Worm (Caenorhabditis elegans) whole organism, L1 larva: ENCODE measurements around the gene Y38F2AR.3.

Experiments
- C04F5.9 ChIP-seq: sonication (generic microtip); optimal IDR thresholded peaks from 2 replicates; lab custom pipeline; 2016; ENCODE audit warnings: missing genetic modification characterization, missing compliant biosample characterization
- C34B4.2 ChIP-seq: sonication (generic microtip); optimal IDR thresholded peaks from 2 replicates; lab custom pipeline; 2017; ENCODE audit warnings: mild to moderate bottlenecking, missing genetic modification characterization, missing compliant biosample characterization
- Y116A8C.19 ChIP-seq: sonication (generic microtip); optimal IDR thresholded peaks from 2 replicates; lab custom pipeline; 2016; ENCODE audit warnings: missing compliant biosample characterization, missing genetic modification characterization, borderline replicate concordance
- alr-1 ChIP-seq: fragments of 200-800 bp; sonication (Bioruptor generic); optimal IDR thresholded peaks from 2 replicates; lab custom pipeline; 2018; ENCODE audit warnings: borderline replicate concordance, mild to moderate bottlenecking, missing genetic modification characterization, missing compliant biosample characterization
- ama-1 ChIP-seq: fragments of 150-350 bp; optimal IDR thresholded peaks from 2 replicates; lab custom pipeline; 2014
- blmp-1 ChIP-seq: fragments of 150-350 bp; optimal IDR thresholded peaks from 2 replicates; lab custom pipeline; 2014; ENCODE audit warnings: missing biosample characterization, missing genetic modification characterization
- ceh-8 ChIP-seq: fragments of 200-800 bp; sonication (Bioruptor generic); optimal IDR thresholded peaks from 2 replicates; lab custom pipeline; 2018; ENCODE audit warnings: mild to moderate bottlenecking, missing genetic modification characterization, moderate library complexity, missing compliant biosample characterization
- ceh-82 ChIP-seq, 3 experiments: fragments of 150-350 bp in 1 of 3; sonication (generic microtip) in 2 of 3; optimal IDR thresholded peaks; 2 replicates each; lab custom pipeline; 2014 to 2017; ENCODE audit warnings: missing biosample characterization in 3 of 3, missing genetic modification characterization in 3 of 3
- ces-1 ChIP-seq: fragments of 150-350 bp; optimal IDR thresholded peaks from 2 replicates; lab custom pipeline; 2014; ENCODE audit warnings: missing biosample characterization, missing genetic modification reagents, missing genetic modification characterization
- dsc-1 ChIP-seq: sonication (generic microtip); optimal IDR thresholded peaks from 2 replicates; lab custom pipeline; 2016; ENCODE audit warnings: mild to moderate bottlenecking, missing genetic modification characterization, missing compliant biosample characterization
- efl-1 ChIP-seq, 4 experiments: fragments of 150-350 bp; optimal IDR thresholded peaks in 3 of 4; peaks in 1 of 4; 1 replicate in 1 of 4; 2 replicates in 3 of 4; lab custom pipeline; 2014; ENCODE audit warnings: missing biosample characterization in 2 of 4, missing genetic modification characterization in 2 of 4, missing genetic modification reagents in 2 of 4
- efl-3 ChIP-seq: fragments of 200-800 bp; sonication (Bioruptor generic); optimal IDR thresholded peaks from 2 replicates; lab custom pipeline; 2018; ENCODE audit warnings: mild to moderate bottlenecking, missing genetic modification characterization, missing compliant biosample characterization
- elt-2 ChIP-seq: sonication (generic microtip); optimal IDR thresholded peaks from 2 replicates; lab custom pipeline; 2016; ENCODE audit warnings: missing genetic modification characterization, mild to moderate bottlenecking, inconsistent platforms, missing compliant biosample characterization, missing genetic modification reagents
- elt-3 ChIP-seq, 6 experiments: fragments of 150-350 bp in 1 of 6; sonication (generic microtip); optimal IDR thresholded peaks; 2 replicates each; lab custom pipeline; 2017 to 2018; ENCODE audit warnings: missing biosample characterization in 6 of 6, missing genetic modification characterization in 6 of 6, inconsistent platforms in 1 of 6
- ets-5 ChIP-seq: fragments of 200-800 bp; sonication (Bioruptor generic); IDR thresholded peaks from 2 replicates; pipeline ENCODE4 v1.3.6; 2022; ENCODE audit warnings: missing genetic modification characterization, missing compliant biosample characterization
- fos-1 ChIP-seq: fragments of 150-350 bp; optimal IDR thresholded peaks from 2 replicates; lab custom pipeline; 2014; ENCODE audit warnings: missing biosample characterization, missing genetic modification characterization
- grh-1 ChIP-seq: fragments of 200-800 bp; sonication (Bioruptor generic); IDR thresholded peaks from 2 replicates; pipeline ENCODE4 v1.3.6; 2022; ENCODE audit warnings: missing genetic modification reagents, missing genetic modification characterization, missing compliant biosample characterization
- hlh-4 ChIP-seq: sonication (generic microtip); optimal IDR thresholded peaks from 2 replicates; lab custom pipeline; 2016; ENCODE audit warnings: mild to moderate bottlenecking, missing genetic modification characterization, missing compliant biosample characterization
- isw-1 ChIP-seq: fragments of 200-800 bp; sonication (Bioruptor generic); IDR thresholded peaks from 2 replicates; pipeline ENCODE4 v1.3.6; 2022; ENCODE audit warnings: missing genetic modification characterization, missing compliant biosample characterization
- lin-35 ChIP-seq, 2 experiments: fragments of 150-350 bp; optimal IDR thresholded peaks; 2 replicates each; lab custom pipeline; 2014; ENCODE audit warnings: missing biosample characterization in 2 of 2, missing genetic modification characterization in 2 of 2, missing genetic modification reagents in 2 of 2
- mef-2 ChIP-seq: fragments of 150-350 bp; optimal IDR thresholded peaks from 2 replicates; lab custom pipeline; 2014; ENCODE audit warnings: missing biosample characterization, missing genetic modification characterization
- nhr-12 ChIP-seq: sonication (generic microtip); optimal IDR thresholded peaks from 2 replicates; lab custom pipeline; 2017; ENCODE audit warnings: missing biosample characterization, missing genetic modification characterization
- nhr-20 ChIP-seq: sonication (generic microtip); optimal IDR thresholded peaks from 2 replicates; lab custom pipeline; 2016; ENCODE audit warnings: mild to moderate bottlenecking, missing genetic modification characterization, missing compliant biosample characterization
- nhr-71 ChIP-seq: sonication (generic microtip); optimal IDR thresholded peaks from 2 replicates; lab custom pipeline; 2016; ENCODE audit warnings: mild to moderate bottlenecking, missing genetic modification characterization, moderate library complexity, missing compliant biosample characterization
- nhr-84 ChIP-seq: sonication (generic microtip); optimal IDR thresholded peaks from 2 replicates; lab custom pipeline; 2017; ENCODE audit warnings: missing biosample characterization, missing genetic modification characterization
- nhr-85 ChIP-seq: sonication (generic microtip); peaks from one replicate; lab custom pipeline; 2016; ENCODE audit warnings: missing genetic modification characterization, inconsistent platforms, missing compliant biosample characterization
- pax-3 ChIP-seq: fragments of 200-800 bp; sonication (Bioruptor generic); optimal IDR thresholded peaks from 2 replicates; lab custom pipeline; 2018; ENCODE audit warnings: mild to moderate bottlenecking, missing genetic modification characterization, moderate library complexity, missing compliant biosample characterization
- pqm-1 ChIP-seq: sonication (generic microtip); optimal IDR thresholded peaks from 3 replicates; lab custom pipeline; 2017; ENCODE audit warnings: missing biosample characterization, missing genetic modification characterization
- rnt-1 ChIP-seq: sonication (generic microtip); optimal IDR thresholded peaks from 2 replicates; lab custom pipeline; 2016; ENCODE audit warnings: mild to moderate bottlenecking, missing genetic modification characterization, moderate library complexity, missing compliant biosample characterization
- snpc-4 ChIP-seq: fragments of 150-350 bp; optimal IDR thresholded peaks from 2 replicates; lab custom pipeline; 2014; ENCODE audit warnings: missing biosample characterization, missing genetic modification characterization
- snu-23 ChIP-seq: sonication (generic microtip); optimal IDR thresholded peaks from 2 replicates; lab custom pipeline; 2016; ENCODE audit warnings: missing genetic modification characterization, missing compliant biosample characterization
- sptf-1 ChIP-seq: fragments of 150-350 bp; optimal IDR thresholded peaks from 2 replicates; lab custom pipeline; 2014; ENCODE audit warnings: missing biosample characterization, missing genetic modification characterization
- swsn-7 ChIP-seq: sonication (generic microtip); optimal IDR thresholded peaks from 2 replicates; lab custom pipeline; 2016; ENCODE audit warnings: missing genetic modification characterization, missing compliant biosample characterization
- tlp-1 ChIP-seq: fragments of 150-350 bp; optimal IDR thresholded peaks from 2 replicates; lab custom pipeline; 2014; ENCODE audit warnings: missing biosample characterization, missing genetic modification characterization
- unc-130 ChIP-seq: fragments of 150-350 bp; optimal IDR thresholded peaks from 2 replicates; lab custom pipeline; 2017; ENCODE audit warnings: missing biosample characterization, missing genetic modification characterization, inconsistent platforms
- unc-30 ChIP-seq: sonication (generic microtip); optimal IDR thresholded peaks from 2 replicates; lab custom pipeline; 2017; ENCODE audit warnings: missing biosample characterization, missing genetic modification characterization
- unc-62 ChIP-seq: fragments of 150-350 bp; optimal IDR thresholded peaks from 2 replicates; lab custom pipeline; 2014; ENCODE audit warnings: missing biosample characterization, missing genetic modification reagents, missing genetic modification characterization
- unc-86 ChIP-seq: sonication (generic microtip); optimal IDR thresholded peaks from 2 replicates; lab custom pipeline; 2016; ENCODE audit warnings: missing genetic modification characterization, missing compliant biosample characterization
- zag-1 ChIP-seq: fragments of 150-350 bp; optimal IDR thresholded peaks from 2 replicates; lab custom pipeline; 2014; ENCODE audit warnings: missing biosample characterization, missing genetic modification characterization
- zip-4 ChIP-seq: fragments of 200-800 bp; sonication (Bioruptor generic); optimal IDR thresholded peaks from 2 replicates; lab custom pipeline; 2018; ENCODE audit warnings: mild to moderate bottlenecking, missing genetic modification characterization, moderate library complexity, missing compliant biosample characterization
- ztf-4 ChIP-seq: fragments of 150-350 bp; optimal IDR thresholded peaks from 2 replicates; lab custom pipeline; 2014; ENCODE audit warnings: missing biosample characterization, missing genetic modification characterization

Gene Y38F2AR.3

DNA sequence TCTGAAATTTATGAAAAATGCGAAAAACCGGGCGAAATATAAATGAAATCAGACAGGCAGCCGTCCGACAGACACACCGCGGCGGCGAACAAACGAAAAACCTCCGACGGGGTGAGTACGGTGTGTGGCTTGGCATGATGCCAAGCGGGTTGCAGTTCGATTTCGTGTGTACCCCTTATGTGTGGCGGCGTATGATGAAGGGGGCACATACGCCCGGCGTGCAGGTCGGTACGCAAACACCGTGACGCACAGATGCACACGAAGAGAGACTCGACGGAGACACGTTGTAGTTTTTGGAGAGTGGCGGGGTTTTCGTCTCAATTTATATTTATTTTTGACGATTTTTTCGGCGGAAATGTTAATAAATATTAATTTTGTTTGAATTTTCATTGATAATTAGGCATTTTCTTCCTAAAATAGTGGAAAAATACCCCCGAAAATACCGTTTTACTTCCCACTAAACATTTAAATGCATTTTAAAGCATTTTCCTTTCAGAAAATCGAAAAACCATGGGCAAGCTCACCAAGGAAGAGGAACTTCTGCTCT is 5.2 kb downstream of the Y38F2AR.3 start, which contains the start of gene trap-3 (continued):
- peak; percentile 92 for TF ChIP-seq C04F5.9 (tag; lab: Kevin White, UChicago)
- TF ChIP-seq blmp-1: peak; percentile 74
- TF ChIP-seq ama-1 (lab: Kevin White, UChicago): peak; percentile 65
- peak in 4 of 6 experiments; percentile 34 to 92 (median 78) for TF ChIP-seq elt-3 (tag; optimal IDR thresholded peaks at IDR 0.05; lab: Kevin White, UChicago)
- no peak for TF ChIP-seq alr-1 (tag; lab: Kevin White, UChicago)
- TF ChIP-seq efl-1 (optimal IDR thresholded peaks at IDR 0.05; lab: Kevin White, UChicago): peak; percentile 89 to 93
- TF ChIP-seq efl-1 (GFP tag; optimal IDR thresholded peaks at IDR 0.05 in 1 of 2; lab: Kevin White, UChicago): peak; percentile 85 to 99
- no peak for TF ChIP-seq Y116A8C.19 (tag; lab: Kevin White, UChicago)
- peak; percentile 47 for TF ChIP-seq mef-2 (tag; lab: Kevin White, UChicago)
- TF ChIP-seq nhr-20: peak; percentile 97
- peak; percentile 95 for TF ChIP-seq unc-86
- peak; percentile 39 for TF ChIP-seq pqm-1 (tag; lab: Kevin White, UChicago)
- peak; percentile 82 for TF ChIP-seq snpc-4 (tag; lab: Kevin White, UChicago)
- no peak for TF ChIP-seq zag-1 (tag; lab: Kevin White, UChicago)
- TF ChIP-seq elt-2 (tag; lab: Kevin White, UChicago): peak; percentile 88
- no peak for TF ChIP-seq ces-1
- TF ChIP-seq nhr-85 (tag; lab: Kevin White, UChicago): peak; percentile 98
- TF ChIP-seq efl-3 (GFP tag; lab: Kevin White, UChicago): no peak
- peak; percentile 98 for TF ChIP-seq rnt-1
- TF ChIP-seq C34B4.2 (tag; lab: Kevin White, UChicago): peak; percentile 69
- TF ChIP-seq unc-62 (GFP tag; lab: Kevin White, UChicago): no peak
- peak; percentile 98 for TF ChIP-seq snu-23 (GFP tag; lab: Kevin White, UChicago)
- TF ChIP-seq sptf-1 (tag; lab: Kevin White, UChicago): no peak
- TF ChIP-seq tlp-1: no peak
- TF ChIP-seq pax-3 (tag; lab: Kevin White, UChicago): peak; percentile 91
- TF ChIP-seq nhr-71 (tag; lab: Kevin White, UChicago): peak; percentile 98
- TF ChIP-seq ceh-82 (tag; optimal IDR thresholded peaks at IDR 0.05; lab: Kevin White, UChicago): peak; percentile 94 to 98 (median 94)
- TF ChIP-seq isw-1 (GFP tag; lab: Robert Waterston, UW): peak; percentile 94
- peak; percentile 92 for TF ChIP-seq ceh-8 (GFP tag; lab: Kevin White, UChicago)
- peak; percentile 89 to 93 for TF ChIP-seq lin-35 (GFP tag; optimal IDR thresholded peaks at IDR 0.05; lab: Kevin White, UChicago)
- TF ChIP-seq grh-1 (GFP tag; lab: Robert Waterston, UW): peak; percentile 93
- peak; percentile 93 for TF ChIP-seq ztf-4 (tag; lab: Kevin White, UChicago)
- TF ChIP-seq unc-130 (tag; lab: Kevin White, UChicago): peak; percentile 96
- TF ChIP-seq unc-30 (tag; lab: Kevin White, UChicago): no peak
- no peak for TF ChIP-seq nhr-12 (tag; lab: Kevin White, UChicago)
- peak; percentile 93 for TF ChIP-seq fos-1
- peak; percentile 93 for TF ChIP-seq dsc-1
- TF ChIP-seq nhr-84 (tag; lab: Kevin White, UChicago): no peak

- TF ChIP-seq zag-1 (tag; lab: Kevin White, UChicago) (no peak), hlh-4 (no peak), zip-4 (GFP tag; lab: Kevin White, UChicago) (no peak), rnt-1 (no peak), ets-5 (GFP tag; lab: Robert Waterston, UW) (0 out of 2 replicates have a peak, but pooled peaks have one; percentile 50), efl-1 (optimal IDR thresholded peaks at IDR 0.05; lab: Kevin White, UChicago) (no peak), efl-1 (GFP tag; optimal IDR thresholded peaks at IDR 0.05 in 1 of 2; lab: Kevin White, UChicago) (peak in 1 of 2 experiments; percentile 60), nhr-20 (no peak), swsn-7 (tag; lab: Kevin White, UChicago) (no peak), sptf-1 (tag; lab: Kevin White, UChicago) (no peak)
These were observed 5.9 kb downstream of the Y38F2AR.3 start for ce11 chrIV:2389745-2390144.
